Fruit fly (Drosophila melanogaster) whole organism, prepupa: ENCODE measurements around the gene p.

Source experiments
- Blimp-1 ChIP-seq: fragments of 200-800 bp; sonication (Bioruptor generic); optimal IDR thresholded peaks from 3 replicates; lab custom pipeline; 2017; ENCODE audit warnings: missing biosample characterization, missing genetic modification characterization, mild to moderate bottlenecking, moderate library complexity, missing genetic modification reagents
- CG10631 ChIP-seq: fragments of 200-800 bp; sonication (Bioruptor generic); optimal IDR thresholded peaks from 2 replicates; lab custom pipeline; 2016; ENCODE audit warnings: missing biosample characterization, missing genetic modification characterization
- CG11294 ChIP-seq: fragments of 200-800 bp; sonication (Bioruptor generic); IDR thresholded peaks from 2 replicates; pipeline ENCODE4 v1.3.6; 2022; ENCODE audit warnings: missing biosample characterization, missing genetic modification characterization
- CG11762 ChIP-seq: fragments of 200-800 bp; sonication (Bioruptor generic); optimal IDR thresholded peaks from 3 replicates; lab custom pipeline; 2016; ENCODE audit warnings: missing biosample characterization, missing genetic modification characterization; ENCODE audit not compliant: insufficient read depth
- CG11902 ChIP-seq: fragments of 200-800 bp; sonication (Bioruptor generic); optimal IDR thresholded peaks from 3 replicates; lab custom pipeline; 2016; ENCODE audit warnings: missing biosample characterization, missing genetic modification characterization
- CG15336 ChIP-seq: fragments of 200-800 bp; sonication (Bioruptor generic); IDR thresholded peaks from 2 replicates; pipeline ENCODE4 v1.3.6; 2022; ENCODE audit warnings: missing biosample characterization, missing genetic modification characterization
- CG16779 ChIP-seq: fragments of 200-800 bp; sonication (Bioruptor generic); optimal IDR thresholded peaks from 3 replicates; lab custom pipeline; 2017; ENCODE audit warnings: missing biosample characterization, mild to moderate bottlenecking, missing genetic modification characterization
- CG3032 ChIP-seq: fragments of 200-800 bp; optimal IDR thresholded peaks from 2 replicates; lab custom pipeline; 2019; ENCODE audit warnings: missing biosample characterization, mild to moderate bottlenecking, missing genetic modification characterization, moderate library complexity
- CG32006 ChIP-seq: fragments of 200-800 bp; sonication (Bioruptor generic); optimal IDR thresholded peaks from 3 replicates; lab custom pipeline; 2017; ENCODE audit warnings: missing biosample characterization, mild to moderate bottlenecking, missing genetic modification characterization
- CG34406 ChIP-seq: fragments of 200-800 bp; sonication (Bioruptor generic); optimal IDR thresholded peaks from 3 replicates; lab custom pipeline; 2016; ENCODE audit warnings: missing biosample characterization, missing genetic modification characterization
- CG6163 ChIP-seq: fragments of 200-800 bp; sonication (Bioruptor generic); IDR thresholded peaks from 3 replicates; pipeline ENCODE4 v1.3.6; 2022; ENCODE audit warnings: missing biosample characterization, missing genetic modification characterization
- CG6276 ChIP-seq: fragments of 200-800 bp; sonication (Bioruptor generic); optimal IDR thresholded peaks from 2 replicates; lab custom pipeline; 2017; ENCODE audit warnings: missing biosample characterization, mild to moderate bottlenecking, missing genetic modification characterization
- CG6792 ChIP-seq: fragments of 200-800 bp; sonication (Bioruptor generic); optimal IDR thresholded peaks from 3 replicates; lab custom pipeline; 2016; ENCODE audit warnings: missing biosample characterization, missing genetic modification characterization
- CG6854 ChIP-seq: fragments of 200-800 bp; sonication (Bioruptor generic); optimal IDR thresholded peaks from 2 replicates; lab custom pipeline; 2017; ENCODE audit warnings: missing biosample characterization, mild to moderate bottlenecking, missing genetic modification characterization
- CG7368 ChIP-seq: fragments of 200-800 bp; sonication (Bioruptor generic); optimal IDR thresholded peaks from 3 replicates; lab custom pipeline; 2016; ENCODE audit warnings: missing biosample characterization, missing genetic modification characterization
- CG8119 ChIP-seq: fragments of 200-800 bp; sonication (Bioruptor generic); IDR thresholded peaks from 3 replicates; pipeline ENCODE4 v1.3.6; 2022; ENCODE audit warnings: missing biosample characterization, missing genetic modification characterization
- CG8319 ChIP-seq: fragments of 200-800 bp; sonication (Bioruptor generic); optimal IDR thresholded peaks from 3 replicates; lab custom pipeline; 2016; ENCODE audit warnings: missing biosample characterization, missing genetic modification characterization
- CG8632 ChIP-seq: fragments of 200-800 bp; sonication (Bioruptor generic); optimal IDR thresholded peaks from 3 replicates; lab custom pipeline; 2016; ENCODE audit warnings: missing biosample characterization, missing genetic modification characterization
- CG9139 ChIP-seq: fragments of 200-800 bp; sonication (Bioruptor generic); optimal IDR thresholded peaks from 3 replicates; lab custom pipeline; 2017; ENCODE audit warnings: missing biosample characterization, mild to moderate bottlenecking, missing genetic modification characterization
- Eip75B ChIP-seq: fragments of 200-800 bp; sonication (Bioruptor generic); optimal IDR thresholded peaks from 3 replicates; lab custom pipeline; 2016; ENCODE audit warnings: missing biosample characterization, missing genetic modification characterization
- Eip78C ChIP-seq: fragments of 200-800 bp; sonication (Bioruptor generic); peaks from one replicate; lab custom pipeline; 2016; ENCODE audit warnings: missing biosample characterization, missing genetic modification characterization
- Eip93F ChIP-seq: fragments of 200-800 bp; sonication (Bioruptor generic); optimal IDR thresholded peaks from 2 replicates; lab custom pipeline; 2016; ENCODE audit warnings: missing biosample characterization, mild to moderate bottlenecking, missing genetic modification characterization
- Ets21C ChIP-seq: fragments of 200-800 bp; sonication (Bioruptor generic); optimal IDR thresholded peaks from 3 replicates; lab custom pipeline; 2016; ENCODE audit warnings: missing biosample characterization, missing genetic modification characterization
- Ets96B ChIP-seq: fragments of 200-800 bp; optimal IDR thresholded peaks from 2 replicates; lab custom pipeline; 2019; ENCODE audit warnings: missing biosample characterization, mild to moderate bottlenecking, missing genetic modification characterization, moderate library complexity
- Gug ChIP-seq: fragments of 200-800 bp; sonication (Bioruptor generic); IDR thresholded peaks from 2 replicates; pipeline ENCODE4 v1.3.6; 2022; ENCODE audit warnings: missing biosample characterization, missing genetic modification characterization
- Hr38 ChIP-seq: sonication (Bioruptor generic); optimal IDR thresholded peaks from 2 replicates; lab custom pipeline; 2016; ENCODE audit warnings: missing biosample characterization, missing genetic modification characterization
- Hr39 ChIP-seq: fragments of 200-800 bp; sonication (Bioruptor generic); optimal IDR thresholded peaks from 2 replicates; lab custom pipeline; 2016; ENCODE audit warnings: missing biosample characterization, missing genetic modification characterization
- Hr4 ChIP-seq: fragments of 200-800 bp; sonication (Bioruptor generic); optimal IDR thresholded peaks from 3 replicates; lab custom pipeline; 2016; ENCODE audit warnings: missing biosample characterization, missing genetic modification characterization
- Met ChIP-seq: fragments of 200-800 bp; sonication (Bioruptor generic); optimal IDR thresholded peaks from 3 replicates; lab custom pipeline; 2016; ENCODE audit warnings: missing biosample characterization, missing genetic modification characterization
- OdsH ChIP-seq: fragments of 200-800 bp; sonication (Bioruptor generic); optimal IDR thresholded peaks from 3 replicates; lab custom pipeline; 2016; ENCODE audit warnings: missing biosample characterization, missing genetic modification characterization
- Smox ChIP-seq: fragments of 200-800 bp; sonication (Bioruptor generic); optimal IDR thresholded peaks from 3 replicates; lab custom pipeline; 2016; ENCODE audit warnings: missing biosample characterization, missing genetic modification characterization
- Sox102F ChIP-seq: fragments of 200-800 bp; sonication (Bioruptor generic); optimal IDR thresholded peaks from 2 replicates; lab custom pipeline; 2016; ENCODE audit warnings: missing biosample characterization, mild to moderate bottlenecking, missing genetic modification characterization
- Sox14 ChIP-seq: fragments of 200-800 bp; sonication (Bioruptor generic); optimal IDR thresholded peaks from 3 replicates; lab custom pipeline; 2016; ENCODE audit warnings: missing biosample characterization, missing genetic modification characterization
- Sox15 ChIP-seq: fragments of 200-800 bp; sonication (Bioruptor generic); optimal IDR thresholded peaks from 3 replicates; lab custom pipeline; 2016; ENCODE audit warnings: missing biosample characterization, missing genetic modification characterization
- achi ChIP-seq: fragments of 200-800 bp; sonication (Bioruptor generic); optimal IDR thresholded peaks from 3 replicates; lab custom pipeline; 2016; ENCODE audit warnings: missing biosample characterization, missing genetic modification characterization
- acj6 ChIP-seq: fragments of 200-800 bp; sonication (Bioruptor generic); optimal IDR thresholded peaks from 3 replicates; lab custom pipeline; 2016; ENCODE audit warnings: missing biosample characterization, missing genetic modification characterization
- dac ChIP-seq: fragments of 200-800 bp; sonication (Bioruptor generic); optimal IDR thresholded peaks from 2 replicates; lab custom pipeline; 2017; ENCODE audit warnings: missing biosample characterization, mild to moderate bottlenecking, missing genetic modification characterization
- dsx ChIP-seq: fragments of 200-800 bp; optimal IDR thresholded peaks from 3 replicates; lab custom pipeline; 2019; ENCODE audit warnings: missing biosample characterization, mild to moderate bottlenecking, missing genetic modification characterization, moderate library complexity; ENCODE audit not compliant: poor library complexity, severe bottlenecking
- eg ChIP-seq: fragments of 200-800 bp; sonication (Bioruptor generic); IDR thresholded peaks from 3 replicates; pipeline ENCODE4 v1.3.6; 2022; ENCODE audit warnings: missing biosample characterization, missing genetic modification characterization
- esn ChIP-seq: fragments of 200-800 bp; sonication (Bioruptor generic); optimal IDR thresholded peaks from 2 replicates; lab custom pipeline; 2016; ENCODE audit warnings: missing biosample characterization, mild to moderate bottlenecking, missing genetic modification characterization, moderate library complexity
- fd59A ChIP-seq: fragments of 200-800 bp; sonication (Bioruptor generic); optimal IDR thresholded peaks from 2 replicates; lab custom pipeline; 2017; ENCODE audit warnings: missing biosample characterization, mild to moderate bottlenecking, missing genetic modification characterization, missing genetic modification reagents
- fd85E ChIP-seq: fragments of 200-800 bp; sonication (Bioruptor generic); optimal IDR thresholded peaks from 3 replicates; lab custom pipeline; 2016; ENCODE audit warnings: missing biosample characterization, missing genetic modification characterization
- pdm3 ChIP-seq: fragments of 200-800 bp; sonication (Bioruptor generic); optimal IDR thresholded peaks from 3 replicates; lab custom pipeline; 2016; ENCODE audit warnings: missing biosample characterization, missing genetic modification characterization
- spab ChIP-seq: fragments of 200-800 bp; sonication (Bioruptor generic); optimal IDR thresholded peaks from 2 replicates; lab custom pipeline; 2017; ENCODE audit warnings: missing biosample characterization, mild to moderate bottlenecking, missing genetic modification characterization, missing genetic modification reagents
- ss ChIP-seq, 2 experiments: fragments of 200-800 bp; sonication (Bioruptor generic); optimal IDR thresholded peaks; 2 replicates in 1 of 2; 3 replicates in 1 of 2; lab custom pipeline; 2017 to 2018; ENCODE audit warnings: mild to moderate bottlenecking in 2 of 2, missing biosample characterization in 2 of 2, missing genetic modification characterization in 2 of 2, moderate library complexity in 1 of 2
- svp ChIP-seq: fragments of 200-800 bp; sonication (Bioruptor generic); peaks from one replicate; lab custom pipeline; 2016; ENCODE audit warnings: missing biosample characterization, missing genetic modification characterization
- topi ChIP-seq: fragments of 200-800 bp; sonication (Bioruptor generic); optimal IDR thresholded peaks from 3 replicates; lab custom pipeline; 2016; ENCODE audit warnings: missing biosample characterization, missing genetic modification characterization
- vri ChIP-seq: fragments of 200-800 bp; sonication (Bioruptor generic); optimal IDR thresholded peaks from 3 replicates; lab custom pipeline; 2016; ENCODE audit warnings: missing biosample characterization, mild to moderate bottlenecking, missing genetic modification characterization

The p gene

dm6 chr3R:8697772-8698259 is 27.3 kb upstream of the p start, which contains the start of gene hb:
Gene hb, minus strand, starts transcription at chr3R:8697822.
- no peak for TF ChIP-seq Eip75B (GFP tag; lab: Kevin White, UChicago)
- no peak for TF ChIP-seq Hr4 (GFP tag; lab: Kevin White, UChicago)

dm6 chr3R:8694110-8694826 is 23.8 kb upstream of the p start:
- TF ChIP-seq achi (GFP tag; lab: Kevin White, UChicago) (peak; percentile 79), ss (GFP tag; optimal IDR thresholded peaks at IDR 0.05; lab: Kevin White, UChicago) (peak; percentile 91 to 94), Hr4 (GFP tag; lab: Kevin White, UChicago) (peak; percentile 65), CG6163 (GFP tag; lab: Robert Waterston, UW) (peak; percentile 98), spab (GFP tag; lab: Kevin White, UChicago) (peak; percentile 88), Sox14 (GFP tag; lab: Kevin White, UChicago) (peak; percentile 9), CG11762 (peak; percentile 72), CG9139 (GFP tag; lab: Kevin White, UChicago) (peak; percentile 95), Smox (GFP tag; lab: Kevin White, UChicago) (no peak), Eip75B (GFP tag; lab: Kevin White, UChicago) (peak; percentile 55), eg (GFP tag; lab: Robert Waterston, UW) (peak; percentile 99), svp (GFP tag; lab: Kevin White, UChicago) (peak; percentile 37), CG15336 (peak; percentile 91), Eip78C (GFP tag; lab: Kevin White, UChicago) (no peak), CG8632 (GFP tag; lab: Kevin White, UChicago) (peak; percentile 73), Met (GFP tag; lab: Kevin White, UChicago) (peak; percentile 52), Sox102F (GFP tag; lab: Kevin White, UChicago) (peak; percentile 67), CG3032 (tag; lab: Kevin White, UChicago) (peak; percentile 75), Eip93F (GFP tag; lab: Kevin White, UChicago) (no peak), fd59A (GFP tag; lab: Kevin White, UChicago) (peak; percentile 42), Blimp-1 (GFP tag; lab: Kevin White, UChicago) (no peak), acj6 (GFP tag; lab: Kevin White, UChicago) (peak; percentile 21), topi (GFP tag; lab: Kevin White, UChicago) (peak; percentile 32), pdm3 (peak; percentile 77), Ets21C (GFP tag; lab: Kevin White, UChicago) (no peak), CG11902 (GFP tag; lab: Kevin White, UChicago) (no peak), Gug (peak; percentile 80), Hr38 (GFP tag; lab: Kevin White, UChicago) (no peak), CG34406 (GFP tag; lab: Kevin White, UChicago) (peak; percentile 70), OdsH (GFP tag; lab: Kevin White, UChicago) (peak; percentile 64), dac (GFP tag; lab: Kevin White, UChicago) (peak; percentile 62), CG32006 (GFP tag; lab: Kevin White, UChicago) (peak; percentile 69), CG8319 (GFP tag; lab: Kevin White, UChicago) (peak; percentile 35), fd85E (GFP tag; lab: Kevin White, UChicago) (peak; percentile 21), CG6792 (GFP tag; lab: Kevin White, UChicago) (peak; percentile 16), dsx (GFP tag; lab: Kevin White, UChicago) (no peak), esn (GFP tag; lab: Kevin White, UChicago) (no peak), CG7368 (GFP tag; lab: Kevin White, UChicago) (peak; percentile 84), CG8119 (peak; percentile 94), Hr39 (no peak), CG16779 (tag; lab: Kevin White, UChicago) (peak; percentile 94), CG6854 (GFP tag; lab: Kevin White, UChicago) (no peak), Sox15 (no peak), CG11294 (GFP tag; lab: Robert Waterston, UW) (peak; percentile 68; the same call in 1 of the 2 replicates), vri (GFP tag; lab: Kevin White, UChicago) (peak; percentile 56), Ets96B (tag; lab: Kevin White, UChicago) (peak; percentile 74), CG10631 (GFP tag; lab: Kevin White, UChicago) (peak; percentile 47), CG6276 (GFP tag; lab: Kevin White, UChicago) (peak; percentile 95)
